Fruit fly (Drosophila melanogaster): ENCODE data around the gene CG6749.

dm6 chr3L:9763389-9763917 is 29.8 kb upstream of the CG6749 start, which contains the start of gene Ae2:
- no peak for TF ChIP-seq CG4318 (GFP tag; optimal IDR thresholded peaks at IDR 0.05)
- TF ChIP-seq Hr39 (GFP tag; optimal IDR thresholded peaks at IDR 0.05), result no peak
- TF ChIP-seq Sox102F (GFP tag; optimal IDR thresholded peaks at IDR 0.05), result peak; percentile 47
- no peak for TF ChIP-seq Ets21C (GFP tag; optimal IDR thresholded peaks at IDR 0.05)
- TF ChIP-seq Gug (GFP tag; IDR thresholded peaks at IDR 0.05), result no peak
- no peak for TF ChIP-seq fd85E (GFP tag; optimal IDR thresholded peaks at IDR 0.05)
- no peak for TF ChIP-seq fkh (GFP tag; optimal IDR thresholded peaks at IDR 0.05)
- TF ChIP-seq CG16779 (tag; optimal IDR thresholded peaks at IDR 0.05), result no peak
- TF ChIP-seq CG3919 (GFP tag; optimal IDR thresholded peaks at IDR 0.05), result peak; percentile 15
- TF ChIP-seq svp (GFP tag), result peak; percentile 60
- no peak for TF ChIP-seq CG11902 (GFP tag; optimal IDR thresholded peaks at IDR 0.05)
- no peak for TF ChIP-seq salr (GFP tag; optimal IDR thresholded peaks at IDR 0.05)
- TF ChIP-seq Eip93F (GFP tag; optimal IDR thresholded peaks at IDR 0.05), result no peak
